Worm (Caenorhabditis elegans): ENCODE results near the gene K09C4.1.

K09C4.1 gene

DNA sequence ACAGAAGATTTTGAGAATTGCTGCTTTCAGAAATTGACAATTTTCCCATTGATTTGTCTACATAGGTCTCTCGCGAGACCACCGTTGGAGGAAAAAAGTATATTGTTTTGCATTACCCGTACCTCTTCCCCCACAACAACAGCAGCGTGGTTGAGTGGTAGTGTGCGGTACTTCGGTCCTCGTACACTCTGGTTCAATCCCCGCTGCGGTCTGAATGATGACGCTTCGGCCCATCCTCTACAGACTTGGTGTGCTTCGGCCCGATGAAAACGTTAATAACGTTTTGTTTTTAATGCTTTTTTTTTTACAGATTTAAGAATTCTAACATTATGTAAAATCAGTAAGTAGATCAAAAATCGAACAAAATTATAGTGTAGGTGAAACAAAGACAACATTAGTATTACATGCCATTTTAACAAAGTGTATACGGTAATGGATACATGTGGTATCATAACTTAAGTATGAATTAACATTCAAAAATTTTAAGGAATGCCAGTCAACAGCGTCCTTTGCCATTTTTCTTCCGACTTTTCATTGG, 49.3 kb downstream of the K09C4.1 start, which contains the start of gene ZK816.3:
Gene ZK816.3 (plus strand): TSS at position 488 of the 538 bp plus-strand sequence.
- TF ChIP-seq ama-1 (optimal IDR thresholded peaks at IDR 0.05) = no peak
- TF ChIP-seq ama-1 (GFP tag; optimal IDR thresholded peaks at IDR 0.05) = peak in 1 of 2 experiments; percentile 46
- peak; percentile 55 for TF ChIP-seq die-1 (tag; optimal IDR thresholded peaks at IDR 0.05)
- no peak for TF ChIP-seq repo-1 (tag; optimal IDR thresholded peaks at IDR 0.05)
- TF ChIP-seq lin-26 (GFP tag; IDR thresholded peaks at IDR 0.05) = peak; percentile 83
- 0 out of 2 replicates have a peak, but pooled peaks have one; percentile 66 for TF ChIP-seq Y56A3A.18 (GFP tag; IDR thresholded peaks at IDR 0.05)
- peak; percentile 3 for TF ChIP-seq snpc-3.4 (tag; optimal IDR thresholded peaks at IDR 0.05)
- TF ChIP-seq snpc-4 (GFP tag; optimal IDR thresholded peaks at IDR 0.05) = peak; percentile 57
- peak in 2 of 4 experiments; percentile 25 to 65 for TF ChIP-seq snpc-4 (tag; optimal IDR thresholded peaks at IDR 0.05)
- no peak for TF ChIP-seq C06A6.2 (GFP tag; conservative IDR thresholded peaks at IDR 0.05)
- TF ChIP-seq unc-62 (GFP tag; optimal IDR thresholded peaks at IDR 0.05) = no peak
- peak; percentile 64; the same call in 1 of the 2 replicates for TF ChIP-seq dox-1 (GFP tag; IDR thresholded peaks at IDR 0.05)
- TF ChIP-seq cebp-2 (GFP tag; IDR thresholded peaks at IDR 0.05) = 0 out of 2 replicates have a peak, but pooled peaks have one; percentile 48
- peak; percentile 47 for TF ChIP-seq madf-10 (tag; optimal IDR thresholded peaks at IDR 0.05)
- peak; percentile 23 for TF ChIP-seq nhr-179 (tag; optimal IDR thresholded peaks at IDR 0.05)
- TF ChIP-seq ceh-40 (GFP tag; IDR thresholded peaks at IDR 0.05) = peak; percentile 33; the same call in 1 of the 2 replicates
- TF ChIP-seq ceh-79 (tag; optimal IDR thresholded peaks at IDR 0.05) = no peak
- peak; percentile 50 for TF ChIP-seq ztf-18 (tag; optimal IDR thresholded peaks at IDR 0.05)
- TF ChIP-seq Y53F4B.3 (GFP tag; IDR thresholded peaks at IDR 0.05) = peak; percentile 49; the same call in 1 of the 2 replicates
- no peak for TF ChIP-seq hlh-26 (GFP tag; conservative IDR thresholded peaks at IDR 0.05)
- TF ChIP-seq snpc-1.1 (tag; optimal IDR thresholded peaks at IDR 0.05; ENCODE audit: insufficient read depth) = peak; percentile 10
- TF ChIP-seq mxl-1 (tag; optimal IDR thresholded peaks at IDR 0.05) = peak; percentile 2
- TF ChIP-seq lin-54 (GFP tag; optimal IDR thresholded peaks at IDR 0.05) = no peak
- TF ChIP-seq Y53G8AR.9 (GFP tag; conservative IDR thresholded peaks at IDR 0.05) = 0 out of 2 replicates have a peak, but pooled peaks have one; percentile 27
- TF ChIP-seq B0261.1 (tag; optimal IDR thresholded peaks at IDR 0.05) = peak; percentile 64
- 0 out of 2 replicates have a peak, but pooled peaks have one; percentile 7 for TF ChIP-seq egrh-3 (GFP tag; IDR thresholded peaks at IDR 0.05)
- 0 out of 2 replicates have a peak, but pooled peaks have one; percentile 17 for TF ChIP-seq nhr-120 (GFP tag; IDR thresholded peaks at IDR 0.05)
- TF ChIP-seq rec-8 (tag; optimal IDR thresholded peaks at IDR 0.05) = peak; percentile 21 to 63
- TF ChIP-seq ztf-25 (GFP tag; IDR thresholded peaks at IDR 0.05) = peak; percentile 61; the same call in 1 of the 2 replicates
- TF ChIP-seq pbrm-1 (GFP tag; IDR thresholded peaks at IDR 0.05) = peak; percentile 55; the same call in 1 of the 2 replicates
- peak; percentile 78 for TF ChIP-seq ceh-27 (GFP tag; optimal IDR thresholded peaks at IDR 0.05)
- peak; percentile 78 for TF ChIP-seq him-1 (tag; optimal IDR thresholded peaks at IDR 0.05)
- TF ChIP-seq let-526 (GFP tag; IDR thresholded peaks at IDR 0.05) = 0 out of 2 replicates have a peak, but pooled peaks have one; percentile 48
- peak; percentile 45 for TF ChIP-seq akir-1 (GFP tag; optimal IDR thresholded peaks at IDR 0.05)
- TF ChIP-seq hmg-1.2 (GFP tag; IDR thresholded peaks at IDR 0.05) = peak; percentile 51
- no peak for TF ChIP-seq ztf-6 (GFP tag; IDR thresholded peaks at IDR 0.05)
- TF ChIP-seq gei-17 (GFP tag; optimal IDR thresholded peaks at IDR 0.05) = no peak
- TF ChIP-seq D2030.7 (GFP tag; IDR thresholded peaks at IDR 0.05) = peak; percentile 71
- no peak for TF ChIP-seq chd-7 (tag; optimal IDR thresholded peaks at IDR 0.05)
- peak; percentile 14 for TF ChIP-seq ztf-26 (tag; optimal IDR thresholded peaks at IDR 0.05)
- TF ChIP-seq cebp-1 (GFP tag; IDR thresholded peaks at IDR 0.05) = no peak
- peak; percentile 30 for TF ChIP-seq cebp-1 (tag; optimal IDR thresholded peaks at IDR 0.05)
- TF ChIP-seq F52B5.7 (tag; optimal IDR thresholded peaks at IDR 0.05) = peak; percentile 5
- peak; percentile 50 for TF ChIP-seq ZK185.1 (tag; optimal IDR thresholded peaks at IDR 0.05; ENCODE audit: poor library complexity, severe bottlenecking)
- TF ChIP-seq nfyb-1 (GFP tag; IDR thresholded peaks at IDR 0.05) = no peak
- TF ChIP-seq fkh-3 (tag; optimal IDR thresholded peaks at IDR 0.05) = no peak
- no peak for TF ChIP-seq let-607 (tag; optimal IDR thresholded peaks at IDR 0.05)
- TF ChIP-seq mes-4 (tag; optimal IDR thresholded peaks at IDR 0.05) = peak; percentile 4
